Worm (Caenorhabditis elegans): ENCODE results near the gene Y49E10.16.

Gene Y49E10.16

DNA sequence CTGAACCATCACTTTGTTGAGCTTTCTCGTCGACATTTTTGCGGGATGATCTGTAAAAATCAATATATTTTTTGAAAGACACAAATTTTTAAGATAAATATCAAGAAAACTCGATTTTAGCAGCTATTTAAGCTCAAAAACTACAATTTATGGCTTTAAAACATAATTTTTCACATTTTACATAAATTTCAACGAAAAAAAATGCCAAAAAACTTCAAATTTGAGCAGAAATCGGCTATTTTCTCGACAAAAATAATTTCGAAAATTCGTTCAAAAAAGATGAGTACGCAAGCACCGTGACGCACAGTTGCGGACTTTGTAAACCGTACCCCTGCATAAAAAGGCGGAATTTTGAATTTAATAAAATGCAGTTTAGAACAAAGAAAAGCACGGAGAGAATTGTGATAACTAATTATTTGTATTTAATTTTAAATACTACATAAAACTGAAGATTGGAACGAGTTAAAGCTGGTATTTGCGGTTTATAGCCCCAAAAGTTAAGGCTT is 677 bp upstream of the Y49E10.16 start, which contains the start of gene snr-6 (continued):
- TF ChIP-seq lin-35 (GFP tag; optimal IDR thresholded peaks at IDR 0.05) (peak; percentile 99), tbx-2 (tag; optimal IDR thresholded peaks at IDR 0.05) (peak; percentile 71), aly-2 (tag; optimal IDR thresholded peaks at IDR 0.05) (peak; percentile 72), hpl-2 (GFP tag; optimal IDR thresholded peaks at IDR 0.05) (no peak), tlp-1 (tag; optimal IDR thresholded peaks at IDR 0.05) (no peak), C16A3.4 (tag; optimal IDR thresholded peaks at IDR 0.05) (peak; percentile 80), nhr-237 (tag; optimal IDR thresholded peaks at IDR 0.05) (peak; percentile 44), fkh-10 (GFP tag; optimal IDR thresholded peaks at IDR 0.05) (peak; percentile 46), ztf-11 (tag; optimal IDR thresholded peaks at IDR 0.05) (peak in 1 of 2 experiments; percentile 22), elt-2 (tag; optimal IDR thresholded peaks at IDR 0.05) (no peak), ceh-63 (GFP tag; optimal IDR thresholded peaks at IDR 0.05) (no peak), ceh-8 (GFP tag; optimal IDR thresholded peaks at IDR 0.05) (no peak), isw-1 (GFP tag; IDR thresholded peaks at IDR 0.05) (peak; percentile 53), lir-3 (tag; optimal IDR thresholded peaks at IDR 0.05; ENCODE audit: poor library complexity) (peak; percentile 35), F16B12.6 (tag; optimal IDR thresholded peaks at IDR 0.05) (peak; percentile 98), zag-1 (tag; optimal IDR thresholded peaks at IDR 0.05) (no peak), mef-2 (tag; optimal IDR thresholded peaks at IDR 0.05) (no peak), mab-9 (GFP tag; IDR thresholded peaks at IDR 0.05) (no peak), sptf-1 (tag; optimal IDR thresholded peaks at IDR 0.05) (no peak), egl-27 (tag; optimal IDR thresholded peaks at IDR 0.05) (no peak), ets-5 (GFP tag; IDR thresholded peaks at IDR 0.05) (no peak), Y116A8C.19 (tag; optimal IDR thresholded peaks at IDR 0.05; ENCODE audit: borderline replicate concordance) (no peak), mep-1 (tag; optimal IDR thresholded peaks at IDR 0.05) (peak; percentile 88), swsn-7 (tag; optimal IDR thresholded peaks at IDR 0.05) (peak; percentile 61), blmp-1 (tag; optimal IDR thresholded peaks at IDR 0.05) (peak; percentile 62), dsc-1 (tag; optimal IDR thresholded peaks at IDR 0.05) (peak; percentile 54), lin-14 (GFP tag; optimal IDR thresholded peaks at IDR 0.05) (peak; percentile 60), efl-1 (optimal IDR thresholded peaks at IDR 0.05) (peak; percentile 62 to 97), efl-1 (GFP tag; optimal IDR thresholded peaks at IDR 0.05 in 1 of 2) (peak; percentile 98 to 99), elt-3 (tag; optimal IDR thresholded peaks at IDR 0.05) (peak in 2 of 6 experiments; percentile 15 to 33), nhr-47 (tag; optimal IDR thresholded peaks at IDR 0.05) (peak; percentile 83), lin-39 (tag; optimal IDR thresholded peaks at IDR 0.05) (no peak), nhr-76 (tag; optimal IDR thresholded peaks at IDR 0.05) (no peak), mdl-1 (tag; optimal IDR thresholded peaks at IDR 0.05) (peak in 1 of 2 experiments; percentile 67), pax-3 (tag; optimal IDR thresholded peaks at IDR 0.05) (peak; percentile 22), snpc-4 (tag; optimal IDR thresholded peaks at IDR 0.05) (peak; percentile 19), pag-3 (tag; optimal IDR thresholded peaks at IDR 0.05; ENCODE audit: borderline replicate concordance, insufficient read depth) (no peak), jun-1 (tag; optimal IDR thresholded peaks at IDR 0.05) (peak; percentile 41), xbp-1 (tag; optimal IDR thresholded peaks at IDR 0.05) (peak; percentile 73), skn-1 (tag; optimal IDR thresholded peaks at IDR 0.05) (peak; percentile 90), ceh-88 (GFP tag; IDR thresholded peaks at IDR 0.05) (no peak), fkh-4 (tag; optimal IDR thresholded peaks at IDR 0.05; ENCODE audit: borderline replicate concordance) (no peak), lin-15B (tag; optimal IDR thresholded peaks at IDR 0.05) (peak; percentile 73), egl-13 (tag; optimal IDR thresholded peaks at IDR 0.05) (peak; percentile 38), nhr-71 (tag; optimal IDR thresholded peaks at IDR 0.05) (no peak), nhr-90 (tag; optimal IDR thresholded peaks at IDR 0.05; ENCODE audit: poor library complexity) (peak; percentile 28), nhr-11 (tag; optimal IDR thresholded peaks at IDR 0.05) (no peak), aha-1 (tag; optimal IDR thresholded peaks at IDR 0.05) (peak; percentile 2), pqm-1 (tag; optimal IDR thresholded peaks at IDR 0.05) (no peak), unc-130 (tag; optimal IDR thresholded peaks at IDR 0.05) (peak; percentile 85), sup-37 (GFP tag; optimal IDR thresholded peaks at IDR 0.05) (no peak), irx-1 (tag; optimal IDR thresholded peaks at IDR 0.05) (peak; percentile 54), zip-4 (GFP tag; optimal IDR thresholded peaks at IDR 0.05) (peak; percentile 14)
